Worm (Caenorhabditis elegans): ENCODE data around the gene Y61A9LA.4.
"Not testable (repeated sequence)": the region's sequence is repeated elsewhere in the genome, so short reads cannot be mapped to it uniquely, and the experiment has no call there.

- not testable (repeated sequence) for TF ChIP-seq snu-23 (GFP tag; optimal IDR thresholded peaks at IDR 0.05); unc-30 (tag; optimal IDR thresholded peaks at IDR 0.05); aly-2 (tag; optimal IDR thresholded peaks at IDR 0.05); swsn-7 (tag; optimal IDR thresholded peaks at IDR 0.05); mep-1 (tag; optimal IDR thresholded peaks at IDR 0.05); unc-86 (tag; optimal IDR thresholded peaks at IDR 0.05); efl-1 (optimal IDR thresholded peaks at IDR 0.05); efl-1 (GFP tag; optimal IDR thresholded peaks at IDR 0.05 in 1 of 2); nhr-11 (tag; optimal IDR thresholded peaks at IDR 0.05); unc-62 (GFP tag; optimal IDR thresholded peaks at IDR 0.05)
Observed at ce11 chrV:4560441-4560840, at the start of gene Y61A9LA.4.
